Fruit fly (Drosophila melanogaster) whole organism, embryonic: ENCODE results near the gene CG15642.

ENCODE experiments used
- Atf-2 ChIP-seq: fragments of 200-800 bp; sonication (Bioruptor generic); optimal IDR thresholded peaks from 2 replicates; lab custom pipeline; 2016; ENCODE audit warnings: missing biosample characterization, missing genetic modification characterization
- CG10209 ChIP-seq: fragments of 200-800 bp; sonication (Bioruptor generic); optimal IDR thresholded peaks from 3 replicates; lab custom pipeline; 2017; ENCODE audit warnings: missing biosample characterization, mild to moderate bottlenecking, missing genetic modification characterization, missing genetic modification reagents
- CG12659 ChIP-seq: fragments of 200-800 bp; sonication (Bioruptor generic); optimal IDR thresholded peaks from 3 replicates; lab custom pipeline; 2017; ENCODE audit warnings: mild to moderate bottlenecking, missing biosample characterization, missing genetic modification reagents, missing genetic modification characterization
- CG13624 ChIP-seq: fragments of 200-800 bp; sonication (Bioruptor generic); optimal IDR thresholded peaks from 2 replicates; lab custom pipeline; 2016; ENCODE audit warnings: missing biosample characterization, missing genetic modification characterization
- CG15073 ChIP-seq: fragments of 200-800 bp; sonication (Bioruptor generic); optimal IDR thresholded peaks from 2 replicates; lab custom pipeline; 2016; ENCODE audit warnings: missing biosample characterization, missing genetic modification characterization
- CG18011 ChIP-seq: fragments of 200-800 bp; sonication (Bioruptor generic); optimal IDR thresholded peaks from 2 replicates; lab custom pipeline; 2017; ENCODE audit warnings: missing biosample characterization, missing genetic modification characterization, mild to moderate bottlenecking, moderate library complexity, missing genotype
- CG2116 ChIP-seq: fragments of 200-800 bp; sonication (Bioruptor generic); optimal IDR thresholded peaks from 3 replicates; lab custom pipeline; 2018; ENCODE audit warnings: missing biosample characterization, mild to moderate bottlenecking, missing genetic modification characterization
- CG2120 ChIP-seq: fragments of 200-800 bp; sonication (Bioruptor generic); optimal IDR thresholded peaks from 3 replicates; lab custom pipeline; 2016; ENCODE audit warnings: missing biosample characterization, missing genetic modification characterization
- CG32767 ChIP-seq: fragments of 200-800 bp; sonication (Bioruptor generic); IDR thresholded peaks from 2 replicates; pipeline ENCODE4 v1.3.6; 2022; ENCODE audit warnings: missing biosample characterization, missing genetic modification characterization
- CG3407 ChIP-seq: fragments of 200-800 bp; sonication (Bioruptor generic); optimal IDR thresholded peaks from 2 replicates; lab custom pipeline; 2018; ENCODE audit warnings: missing biosample characterization, mild to moderate bottlenecking, missing genetic modification characterization
- CG34224 ChIP-seq: fragments of 200-800 bp; sonication (Bioruptor generic); IDR thresholded peaks from 3 replicates; pipeline ENCODE4 v1.3.6; 2022; ENCODE audit warnings: missing biosample characterization, missing genetic modification characterization; ENCODE audit not compliant: partially characterized antibody
- CG3995 ChIP-seq: fragments of 200-800 bp; sonication (Bioruptor generic); optimal IDR thresholded peaks from 3 replicates; lab custom pipeline; 2016; ENCODE audit warnings: missing biosample characterization, missing genetic modification characterization
- CG5180 ChIP-seq: fragments of 200-800 bp; sonication (Bioruptor generic); optimal IDR thresholded peaks from 3 replicates; lab custom pipeline; 2017; ENCODE audit warnings: missing biosample characterization, missing genetic modification characterization, mild to moderate bottlenecking, moderate library complexity, missing genetic modification reagents
- CG6175 ChIP-seq: fragments of 200-800 bp; sonication (Bioruptor generic); IDR thresholded peaks from 3 replicates; pipeline ENCODE4 v1.3.6; 2022; ENCODE audit warnings: missing biosample characterization, missing genetic modification characterization
- CG6254 ChIP-seq: fragments of 200-800 bp; sonication (Bioruptor generic); optimal IDR thresholded peaks from 3 replicates; lab custom pipeline; 2017; ENCODE audit warnings: mild to moderate bottlenecking, missing biosample characterization, missing genetic modification reagents, missing genetic modification characterization
- CG7357 ChIP-seq: fragments of 200-800 bp; sonication (Bioruptor generic); IDR thresholded peaks from 3 replicates; pipeline ENCODE4 v1.3.6; 2022; ENCODE audit warnings: missing biosample characterization, missing genetic modification characterization
- CG7963 ChIP-seq: fragments of 200-800 bp; sonication (Bioruptor generic); IDR thresholded peaks from 3 replicates; pipeline ENCODE4 v1.3.6; 2022; ENCODE audit warnings: missing biosample characterization, missing genetic modification characterization; ENCODE audit not compliant: partially characterized antibody
- CG9215 ChIP-seq: fragments of 200-800 bp; sonication (Bioruptor generic); IDR thresholded peaks from 2 replicates; pipeline ENCODE4 v1.3.6; 2022; ENCODE audit warnings: missing biosample characterization, missing genetic modification characterization
- CG9797 ChIP-seq: fragments of 200-800 bp; sonication (Bioruptor generic); optimal IDR thresholded peaks from 3 replicates; lab custom pipeline; 2018; ENCODE audit warnings: missing biosample characterization, mild to moderate bottlenecking, missing genetic modification characterization
- Dll ChIP-seq: fragments of 200-800 bp; sonication (Bioruptor generic); IDR thresholded peaks from 4 replicates; pipeline ENCODE4 v1.3.6; 2022; ENCODE audit warnings: missing biosample characterization, missing genetic modification characterization; ENCODE audit not compliant: partially characterized antibody
- Doc3 ChIP-seq: fragments of 200-800 bp; sonication (Bioruptor generic); IDR thresholded peaks from 3 replicates; pipeline ENCODE4 v1.3.6; 2022; ENCODE audit warnings: missing biosample characterization, missing genetic modification characterization; ENCODE audit not compliant: partially characterized antibody
- Ets97D ChIP-seq: fragments of 200-800 bp; sonication (Bioruptor generic); optimal IDR thresholded peaks from 3 replicates; lab custom pipeline; 2016; ENCODE audit warnings: missing biosample characterization, missing genetic modification characterization
- HHEX ChIP-seq: fragments of 200-800 bp; sonication (Bioruptor generic); optimal IDR thresholded peaks from 3 replicates; lab custom pipeline; 2017; ENCODE audit warnings: missing biosample characterization, mild to moderate bottlenecking, missing genetic modification characterization, missing genetic modification reagents
- HLH4C ChIP-seq: fragments of 200-800 bp; sonication (Bioruptor generic); IDR thresholded peaks from 3 replicates; pipeline ENCODE4 v1.3.6; 2022; ENCODE audit warnings: missing biosample characterization, missing genetic modification characterization; ENCODE audit not compliant: partially characterized antibody
- Jarid2 ChIP-seq: fragments of 200-800 bp; sonication (Bioruptor generic); optimal IDR thresholded peaks from 3 replicates; lab custom pipeline; 2017; ENCODE audit warnings: mild to moderate bottlenecking, missing biosample characterization, missing genetic modification reagents, missing genetic modification characterization
- Max ChIP-seq: fragments of 200-800 bp; sonication (Bioruptor generic); optimal IDR thresholded peaks from 2 replicates; lab custom pipeline; 2016; ENCODE audit warnings: missing biosample characterization, mild to moderate bottlenecking, missing genetic modification characterization
- Nf-YC ChIP-seq: fragments of 200-800 bp; optimal IDR thresholded peaks from 3 replicates; lab custom pipeline; 2019; ENCODE audit warnings: missing biosample characterization, mild to moderate bottlenecking, missing genetic modification characterization, moderate library complexity
- NfI ChIP-seq: fragments of 200-800 bp; sonication (Bioruptor generic); optimal IDR thresholded peaks from 3 replicates; lab custom pipeline; 2018; ENCODE audit warnings: missing biosample characterization, mild to moderate bottlenecking, missing genetic modification characterization, moderate library complexity
- Sin3A ChIP-seq: fragments of >200 bp; optimal IDR thresholded peaks from 2 replicates; lab custom pipeline; 2018
- Sry-β ChIP-seq: fragments of 200-800 bp; sonication (Bioruptor generic); optimal IDR thresholded peaks from 2 replicates; lab custom pipeline; 2018; ENCODE audit warnings: missing biosample characterization, mild to moderate bottlenecking, missing genetic modification characterization, moderate library complexity
- ac ChIP-seq: fragments of 200-800 bp; sonication (Bioruptor generic); optimal IDR thresholded peaks from 3 replicates; lab custom pipeline; 2017; ENCODE audit warnings: missing biosample characterization, mild to moderate bottlenecking, missing genetic modification characterization
- cad ChIP-seq: fragments of >200 bp; optimal IDR thresholded peaks from 2 replicates; lab custom pipeline; 2017; ENCODE audit warnings: missing biosample characterization, missing genetic modification characterization
- chn ChIP-seq: fragments of 200-800 bp; sonication (Bioruptor generic); optimal IDR thresholded peaks from 2 replicates; lab custom pipeline; 2016; ENCODE audit warnings: missing biosample characterization, missing genetic modification characterization
- crp ChIP-seq, 2 experiments: fragments of 200-800 bp; sonication (Bioruptor generic); optimal IDR thresholded peaks; 2 replicates in 1 of 2; 3 replicates in 1 of 2; lab custom pipeline; 2017; ENCODE audit warnings: missing biosample characterization in 2 of 2, missing genetic modification characterization in 2 of 2, mild to moderate bottlenecking in 1 of 2, moderate library complexity in 1 of 2
- dysf ChIP-seq: fragments of 200-800 bp; sonication (Bioruptor generic); IDR thresholded peaks from 3 replicates; pipeline ENCODE4 v1.3.6; 2022; ENCODE audit warnings: missing biosample characterization, missing genetic modification characterization
- hb ChIP-seq: fragments of 200-800 bp; sonication (Bioruptor generic); IDR thresholded peaks from 3 replicates; pipeline ENCODE4 v1.3.6; 2022; ENCODE audit warnings: missing biosample characterization, missing genetic modification characterization; ENCODE audit not compliant: partially characterized antibody
- hbn ChIP-seq: fragments of 200-800 bp; sonication (Bioruptor generic); IDR thresholded peaks from 2 replicates; pipeline ENCODE4 v1.3.6; 2022; ENCODE audit warnings: missing biosample characterization, missing genetic modification characterization; ENCODE audit not compliant: partially characterized antibody
- lbe ChIP-seq: fragments of 200-800 bp; sonication (Bioruptor generic); optimal IDR thresholded peaks from 2 replicates; lab custom pipeline; 2016; ENCODE audit warnings: missing biosample characterization, mild to moderate bottlenecking, missing genetic modification characterization
- lov ChIP-seq, 2 experiments: fragments of 200-800 bp in 1 of 2; fragments of >200 bp in 1 of 2; sonication (Bioruptor generic) in 1 of 2; IDR thresholded peaks in 1 of 2; optimal IDR thresholded peaks in 1 of 2; 2 replicates in 1 of 2; 3 replicates in 1 of 2; pipeline versions ENCODE4 v1.3.6 to Lab custom; 2017 to 2022; ENCODE audit warnings: missing biosample characterization in 1 of 2, missing genetic modification characterization in 1 of 2
- mld ChIP-seq: fragments of 200-800 bp; sonication (Bioruptor generic); IDR thresholded peaks from 3 replicates; pipeline ENCODE4 v1.3.6; 2022; ENCODE audit warnings: missing biosample characterization, missing genetic modification characterization; ENCODE audit not compliant: partially characterized antibody
- nerfin-1 ChIP-seq: fragments of 200-800 bp; sonication (Bioruptor generic); optimal IDR thresholded peaks from 3 replicates; lab custom pipeline; 2019; ENCODE audit warnings: missing biosample characterization, mild to moderate bottlenecking, missing genetic modification characterization, moderate library complexity
- peb ChIP-seq: fragments of 200-800 bp; sonication (Bioruptor generic); IDR thresholded peaks from 2 replicates; pipeline ENCODE4 v1.3.6; 2022; ENCODE audit warnings: missing biosample characterization, missing genetic modification characterization
- phol ChIP-seq: fragments of 200-800 bp; sonication (Bioruptor generic); optimal IDR thresholded peaks from 3 replicates; lab custom pipeline; 2018; ENCODE audit warnings: missing biosample characterization, mild to moderate bottlenecking, missing genetic modification characterization, moderate library complexity
- slou ChIP-seq: fragments of 200-800 bp; sonication (Bioruptor generic); optimal IDR thresholded peaks from 3 replicates; lab custom pipeline; 2016; ENCODE audit warnings: missing biosample characterization, missing genetic modification characterization
- stwl ChIP-seq: fragments of 200-800 bp; sonication (Bioruptor generic); optimal IDR thresholded peaks from 3 replicates; lab custom pipeline; 2018; ENCODE audit warnings: missing biosample characterization, mild to moderate bottlenecking, missing genetic modification characterization, moderate library complexity
- tio ChIP-seq: fragments of 200-800 bp; sonication (Bioruptor generic); optimal IDR thresholded peaks from 2 replicates; lab custom pipeline; 2017; ENCODE audit warnings: missing biosample characterization, missing genetic modification characterization, inconsistent platforms
- unc-4 ChIP-seq: fragments of 200-800 bp; sonication (Bioruptor generic); IDR thresholded peaks from 2 replicates; pipeline ENCODE4 v1.3.6; 2022; ENCODE audit warnings: missing biosample characterization, missing genetic modification characterization; ENCODE audit not compliant: partially characterized antibody
- vnd ChIP-seq: fragments of 200-800 bp; sonication (Bioruptor generic); IDR thresholded peaks from 3 replicates; pipeline ENCODE4 v1.3.6; 2022; ENCODE audit warnings: missing biosample characterization, missing genetic modification characterization; ENCODE audit not compliant: partially characterized antibody

CG15642 gene

DNA sequence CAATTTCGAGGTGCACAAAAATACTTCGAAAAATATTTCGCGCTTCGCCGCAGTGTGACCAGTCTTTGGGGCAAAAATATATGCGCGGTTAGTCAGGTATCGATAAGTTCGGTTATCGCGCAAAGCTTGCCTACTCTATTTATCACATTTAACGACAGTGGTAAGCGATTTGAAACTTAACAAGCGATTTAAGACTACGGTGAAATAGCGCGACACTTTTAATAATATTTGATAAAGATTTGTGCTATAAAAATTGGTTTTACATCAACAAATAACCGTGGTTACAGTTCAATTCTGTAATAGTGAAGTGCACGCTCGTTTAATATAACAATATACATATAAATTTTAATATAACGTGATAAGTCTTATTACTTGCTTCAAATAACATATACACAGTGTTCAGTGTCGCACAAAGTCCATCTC, 7.8 kb upstream of the CG15642 start, which contains the start of gene mh (continued):
- no peak for TF ChIP-seq Atf-2
- peak; percentile 21 for TF ChIP-seq Nf-YC (tag; lab: Kevin White, UChicago)
- no peak for TF ChIP-seq CG7357
- TF ChIP-seq CG6175 (GFP tag; lab: Robert Waterston, UW): no peak
- peak; percentile 33; the same call in 1 of the 2 replicates for TF ChIP-seq CG9215
- TF ChIP-seq Doc3 (GFP tag; lab: Robert Waterston, UW): 0 out of 3 replicates have a peak, but pooled peaks have one; percentile 39
- TF ChIP-seq CG2116 (GFP tag; lab: Kevin White, UChicago): peak; percentile 45
- TF ChIP-seq tio: no peak
- peak; percentile 42 for TF ChIP-seq Sin3A (lab: Kevin White, UChicago)
- TF ChIP-seq Dll (GFP tag; lab: Robert Waterston, UW): peak; percentile 57; the same call in 2 of the 4 replicates
- 0 out of 3 replicates have a peak, but pooled peaks have one; percentile 50 for TF ChIP-seq CG7963 (GFP tag; lab: Robert Waterston, UW)
- peak; percentile 34 for TF ChIP-seq Max (GFP tag; lab: Kevin White, UChicago)
- no peak for TF ChIP-seq Jarid2 (GFP tag; lab: Kevin White, UChicago)
- TF ChIP-seq CG34224 (GFP tag; lab: Robert Waterston, UW): peak; percentile 44; the same call in 2 of the 3 replicates
- TF ChIP-seq Sry-β (GFP tag; lab: Kevin White, UChicago): no peak
- TF ChIP-seq CG6254: no peak
- TF ChIP-seq lov (optimal IDR thresholded peaks at IDR 0.05; lab: Kevin White, UChicago): no peak
- no peak for TF ChIP-seq lov (GFP tag; IDR thresholded peaks at IDR 0.05; lab: Robert Waterston, UW)
- TF ChIP-seq slou: no peak
- 0 out of 2 replicates have a peak, but pooled peaks have one; percentile 16 for TF ChIP-seq CG32767
- TF ChIP-seq HHEX (GFP tag; lab: Kevin White, UChicago): no peak
- no peak for TF ChIP-seq CG3407 (GFP tag; lab: Kevin White, UChicago)
- TF ChIP-seq NfI: no peak
- peak; percentile 8 for TF ChIP-seq CG18011 (GFP tag; lab: Kevin White, UChicago)
- TF ChIP-seq unc-4 (GFP tag; lab: Robert Waterston, UW): peak; percentile 56
- TF ChIP-seq dysf (GFP tag; lab: Robert Waterston, UW): peak; percentile 48; the same call in 1 of the 3 replicates
- TF ChIP-seq vnd (GFP tag; lab: Robert Waterston, UW): peak; percentile 68; the same call in 2 of the 3 replicates
- TF ChIP-seq CG9797: peak; percentile 63
- TF ChIP-seq ac (GFP tag; lab: Kevin White, UChicago): no peak
- peak; percentile 43 for TF ChIP-seq Ets97D (GFP tag; lab: Kevin White, UChicago)
- TF ChIP-seq CG3995 (GFP tag; lab: Kevin White, UChicago): peak; percentile 24
- TF ChIP-seq nerfin-1 (tag; lab: Kevin White, UChicago): peak; percentile 42
- no peak for TF ChIP-seq lbe (GFP tag; lab: Kevin White, UChicago)
- peak; percentile 58 for TF ChIP-seq HLH4C (GFP tag; lab: Robert Waterston, UW)
- peak; percentile 38 for TF ChIP-seq stwl
- TF ChIP-seq hb (GFP tag; lab: Robert Waterston, UW): no peak
- TF ChIP-seq chn: no peak
- peak; percentile 46; the same call in 1 of the 3 replicates for TF ChIP-seq mld (GFP tag; lab: Robert Waterston, UW)
- TF ChIP-seq cad (GFP tag; lab: Kevin White, UChicago): no peak
- peak; percentile 21; the same call in 1 of the 2 replicates for TF ChIP-seq hbn (GFP tag; lab: Robert Waterston, UW)
- TF ChIP-seq CG13624 (GFP tag; lab: Kevin White, UChicago): no peak
- no peak for TF ChIP-seq CG10209 (GFP tag; lab: Kevin White, UChicago)
- TF ChIP-seq CG15073: no peak
- TF ChIP-seq CG12659 (GFP tag; lab: Kevin White, UChicago): peak; percentile 50
- TF ChIP-seq phol (tag; lab: Kevin White, UChicago): peak; percentile 51
- peak in 1 of 2 experiments; percentile 42 for TF ChIP-seq crp (GFP tag; optimal IDR thresholded peaks at IDR 0.05; lab: Kevin White, UChicago)
- TF ChIP-seq CG2120 (GFP tag; lab: Kevin White, UChicago): peak; percentile 24
- no peak for TF ChIP-seq CG5180 (GFP tag; lab: Kevin White, UChicago)
- no peak for TF ChIP-seq peb (GFP tag; lab: Robert Waterston, UW)
